Worm (Caenorhabditis elegans) whole organism, L1 larva: ENCODE measurements around the gene F40C5.2.

ENCODE experiments used
- dsc-1 ChIP-seq: sonication (generic microtip); optimal IDR thresholded peaks from 2 replicates; lab custom pipeline; 2016; ENCODE audit warnings: mild to moderate bottlenecking, missing genetic modification characterization, missing compliant biosample characterization
- hpl-2 ChIP-seq: fragments of 150-350 bp; optimal IDR thresholded peaks from 2 replicates; lab custom pipeline; 2014; ENCODE audit warnings: missing biosample characterization, missing genetic modification reagents, missing genetic modification characterization

ce11 chrV:3579248-3579647 lies 8.5 kb downstream of the F40C5.2 start:
- TF ChIP-seq hpl-2 (no peak), dsc-1 (tag; lab: Kevin White, UChicago) (peak; percentile 6)
